Worm (Caenorhabditis elegans): ENCODE measurements around the gene C09E7.4.
A peak's percentile ranks its signal among the peaks of the same experiment; 100 is the strongest.

C09E7.4 gene

DNA sequence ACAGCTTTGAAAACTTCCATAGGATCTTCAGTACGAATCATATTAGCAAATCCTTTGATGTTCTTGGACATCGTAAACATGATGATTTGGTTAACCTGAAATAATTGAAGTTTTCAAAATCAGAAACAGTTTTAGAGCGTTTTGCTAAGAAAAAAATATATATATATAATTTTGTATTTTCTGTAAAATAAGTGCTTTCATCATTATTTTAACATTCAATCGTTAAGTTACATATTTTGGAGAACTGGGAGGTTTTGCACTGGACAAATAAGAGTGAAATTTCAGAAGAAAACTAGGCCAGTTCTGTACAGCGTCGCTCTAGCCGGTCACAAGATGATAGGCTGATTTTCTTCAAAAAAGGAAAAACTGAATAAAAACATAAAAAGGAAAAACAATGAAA, 41.7 kb upstream of the C09E7.4 start, which contains the start of gene F27B3.6:
Gene F27B3.6, minus strand, starts transcription at position 101 of the 400 bp plus-strand sequence.
- TF ChIP-seq fos-1 (tag; optimal IDR thresholded peaks at IDR 0.05) (no peak), nhr-76 (tag; optimal IDR thresholded peaks at IDR 0.05) (no peak), nhr-11 (tag; optimal IDR thresholded peaks at IDR 0.05) (no peak), efl-1 (optimal IDR thresholded peaks at IDR 0.05) (no peak), efl-1 (GFP tag; optimal IDR thresholded peaks at IDR 0.05 in 1 of 2) (no peak), nhr-90 (tag; optimal IDR thresholded peaks at IDR 0.05; ENCODE audit: poor library complexity) (no peak), Y116A8C.19 (tag; optimal IDR thresholded peaks at IDR 0.05; ENCODE audit: borderline replicate concordance) (no peak), hlh-17 (GFP tag; optimal IDR thresholded peaks at IDR 0.05; ENCODE audit: borderline replicate concordance) (no peak), aly-2 (tag; optimal IDR thresholded peaks at IDR 0.05) (no peak), nhr-85 (tag) (no peak), lin-14 (GFP tag; optimal IDR thresholded peaks at IDR 0.05) (no peak), dsc-1 (tag; optimal IDR thresholded peaks at IDR 0.05) (no peak), nhr-20 (tag; optimal IDR thresholded peaks at IDR 0.05) (no peak), pax-3 (tag; optimal IDR thresholded peaks at IDR 0.05) (no peak)

DNA sequence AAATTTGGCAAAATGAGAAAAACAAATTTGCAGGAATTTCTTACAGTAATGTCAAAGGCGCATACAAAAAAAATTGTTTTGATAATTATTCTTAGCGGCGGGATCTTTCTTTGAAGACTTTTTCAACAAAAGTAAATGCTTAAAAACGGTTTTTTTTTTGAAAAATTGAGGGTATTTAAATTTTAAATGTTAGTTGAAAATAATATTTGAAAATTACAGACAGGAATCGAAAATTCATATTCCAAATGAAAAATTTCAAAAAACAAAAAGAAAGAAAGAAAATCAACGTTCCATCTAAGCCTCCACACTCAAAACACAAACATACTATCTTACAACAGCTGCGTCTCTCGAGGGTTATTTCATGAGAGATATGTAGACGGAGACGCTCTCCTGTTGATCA, 40.4 kb upstream of the C09E7.4 start:
- TF ChIP-seq lin-14 (GFP tag; optimal IDR thresholded peaks at IDR 0.05), result peak; percentile 20
- TF ChIP-seq elt-3 (tag; optimal IDR thresholded peaks at IDR 0.05), result no peak
- TF ChIP-seq efl-1 (optimal IDR thresholded peaks at IDR 0.05), result no peak
- TF ChIP-seq efl-1 (GFP tag; optimal IDR thresholded peaks at IDR 0.05 in 1 of 2), result peak in 1 of 2 experiments; percentile 72

DNA sequence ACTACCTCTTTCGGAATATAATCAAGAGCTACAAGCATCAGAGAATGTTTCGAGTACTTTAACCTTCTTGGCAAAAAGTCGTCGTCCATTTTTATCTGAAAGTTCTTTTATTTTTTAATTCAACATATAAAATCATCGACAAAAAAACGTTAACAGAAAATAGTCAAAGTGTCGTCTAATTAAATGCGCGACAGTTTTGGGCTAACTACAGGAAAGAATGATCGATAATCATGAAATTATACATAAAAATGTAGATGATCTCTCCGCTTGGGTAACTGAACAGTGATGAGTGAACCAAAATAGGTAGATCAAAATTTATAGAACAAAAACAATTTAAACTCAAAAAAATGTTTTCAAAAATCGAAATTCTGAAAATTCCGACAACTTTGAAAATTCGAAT, 21.7 kb upstream of the C09E7.4 start, which contains the start of gene C09E7.8:
Gene C09E7.8, minus strand, starts transcription at position 101 of the 400 bp plus-strand sequence.
- no peak for TF ChIP-seq nhr-28 (tag; optimal IDR thresholded peaks at IDR 0.05)
- TF ChIP-seq elt-2 (tag; optimal IDR thresholded peaks at IDR 0.05), result no peak
- no peak for TF ChIP-seq zag-1 (tag; optimal IDR thresholded peaks at IDR 0.05)
- TF ChIP-seq sox-4 (tag; optimal IDR thresholded peaks at IDR 0.05), result no peak
- no peak for TF ChIP-seq grh-1 (GFP tag; IDR thresholded peaks at IDR 0.05)
- no peak for TF ChIP-seq nhr-11 (tag; optimal IDR thresholded peaks at IDR 0.05)
- no peak for TF ChIP-seq ceh-88 (GFP tag; IDR thresholded peaks at IDR 0.05)
- TF ChIP-seq unc-98 (GFP tag; IDR thresholded peaks at IDR 0.05), result no peak
- no peak for TF ChIP-seq hpl-2 (GFP tag; optimal IDR thresholded peaks at IDR 0.05)
- TF ChIP-seq fkh-8 (tag; optimal IDR thresholded peaks at IDR 0.05), result no peak
- no peak for TF ChIP-seq nhr-77 (tag; optimal IDR thresholded peaks at IDR 0.05)
- TF ChIP-seq nhr-76 (tag; optimal IDR thresholded peaks at IDR 0.05), result no peak

DNA sequence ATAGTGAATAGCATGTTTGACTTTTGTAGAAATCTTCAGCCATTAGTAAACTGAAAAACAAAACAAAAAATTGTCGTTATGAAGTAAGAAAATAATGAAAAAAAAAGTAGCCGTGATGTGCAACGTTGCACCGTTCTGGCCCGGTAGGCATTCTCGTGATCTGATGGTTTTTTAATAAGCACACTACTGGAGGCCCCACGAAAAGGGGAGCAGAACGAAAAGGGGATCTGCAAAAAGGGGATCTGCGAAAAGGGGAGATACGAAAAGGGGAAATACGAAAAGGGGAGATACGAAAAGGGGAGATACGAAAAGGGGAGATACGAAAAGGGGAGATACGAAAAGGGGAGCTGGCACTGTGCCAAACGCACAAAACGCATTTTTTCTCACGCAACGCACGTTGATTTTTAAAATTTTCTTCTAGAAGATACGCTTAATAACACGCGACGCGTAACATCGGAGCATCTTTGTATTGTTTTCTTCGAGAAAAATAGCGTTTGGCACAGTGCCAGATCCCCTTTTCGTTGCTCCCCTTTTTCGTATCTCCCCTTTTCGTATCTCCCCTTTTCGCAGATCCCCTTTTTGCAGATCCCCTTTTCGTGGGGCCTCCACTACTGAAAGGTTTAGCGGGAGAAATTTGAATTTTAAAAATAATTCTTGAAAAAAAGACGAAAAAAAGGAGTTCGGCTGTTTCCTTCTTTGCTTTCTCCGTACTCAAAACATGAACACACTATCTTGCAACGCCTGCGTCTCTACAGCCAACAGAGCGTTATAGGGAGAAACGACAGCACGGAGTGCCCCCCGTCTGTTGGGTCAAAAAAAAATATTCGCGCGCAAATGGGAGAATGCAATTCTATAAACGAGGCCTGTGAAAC, 14.6 kb upstream of the C09E7.4 start, which contains the start of gene C09E7.7:
Gene C09E7.7, minus strand, starts transcription at position 57 of the 872 bp plus-strand sequence.
- TF ChIP-seq xbp-1 (tag; optimal IDR thresholded peaks at IDR 0.05) (peak; percentile 45), unc-130 (tag; optimal IDR thresholded peaks at IDR 0.05) (peak; percentile 3), tbx-2 (tag; optimal IDR thresholded peaks at IDR 0.05) (peak; percentile 67), nhr-20 (tag; optimal IDR thresholded peaks at IDR 0.05) (peak; percentile 42), snu-23 (GFP tag; optimal IDR thresholded peaks at IDR 0.05) (peak; percentile 51), nhr-47 (tag; optimal IDR thresholded peaks at IDR 0.05) (peak; percentile 82), sox-4 (tag; optimal IDR thresholded peaks at IDR 0.05) (peak; percentile 52), ceh-8 (GFP tag; optimal IDR thresholded peaks at IDR 0.05) (peak; percentile 24), rnt-1 (tag; optimal IDR thresholded peaks at IDR 0.05) (peak; percentile 79), lsy-2 (tag; optimal IDR thresholded peaks at IDR 0.05) (peak; percentile 61 to 63), dpl-1 (GFP tag; optimal IDR thresholded peaks at IDR 0.05) (peak; percentile 34 to 52 (median 37)), nhr-19 (GFP tag; conservative IDR thresholded peaks at IDR 0.05) (peak; percentile 70), ztf-11 (tag; optimal IDR thresholded peaks at IDR 0.05) (peak in 1 of 2 experiments; percentile 79), lin-13 (GFP tag; optimal IDR thresholded peaks at IDR 0.05) (peak; percentile 10), nhr-85 (tag) (peak; percentile 77), fkh-10 (GFP tag; optimal IDR thresholded peaks at IDR 0.05) (peak; percentile 33), isw-1 (GFP tag; IDR thresholded peaks at IDR 0.05) (peak; percentile 47), mab-9 (GFP tag; IDR thresholded peaks at IDR 0.05) (peak; percentile 64), lir-3 (tag; optimal IDR thresholded peaks at IDR 0.05; ENCODE audit: poor library complexity) (peak; percentile 67), efl-1 (optimal IDR thresholded peaks at IDR 0.05) (peak; percentile 23 to 68), efl-1 (GFP tag; optimal IDR thresholded peaks at IDR 0.05 in 1 of 2) (peak; percentile 49 to 96), lin-35 (GFP tag; optimal IDR thresholded peaks at IDR 0.05) (peak; percentile 42 to 43), nhr-90 (tag; optimal IDR thresholded peaks at IDR 0.05; ENCODE audit: poor library complexity) (peak; percentile 76), jun-1 (tag; optimal IDR thresholded peaks at IDR 0.05) (peak; percentile 33), grh-1 (GFP tag; IDR thresholded peaks at IDR 0.05) (peak; percentile 17; the same call in 1 of the 2 replicates), fkh-8 (tag; optimal IDR thresholded peaks at IDR 0.05) (peak; percentile 67), ceh-88 (GFP tag; IDR thresholded peaks at IDR 0.05) (peak; percentile 64)
